Worm (Caenorhabditis elegans): ENCODE data around the gene srh-60.

Gene srh-60

ce11 chrII:3616615-3617014 lies 33.1 kb downstream of the srh-60 start:
- TF ChIP-seq peb-1 (tag; optimal IDR thresholded peaks at IDR 0.05), result no peak
- no peak for TF ChIP-seq nhr-129 (tag; optimal IDR thresholded peaks at IDR 0.05)

- TF ChIP-seq ceh-82 (tag; optimal IDR thresholded peaks at IDR 0.05), result no peak
- TF ChIP-seq nhr-12 (tag; optimal IDR thresholded peaks at IDR 0.05), result no peak
- TF ChIP-seq ztf-4 (tag; optimal IDR thresholded peaks at IDR 0.05), result no peak
- no peak for TF ChIP-seq C34F6.9 (tag; optimal IDR thresholded peaks at IDR 0.05)
- no peak for TF ChIP-seq nhr-23 (tag; optimal IDR thresholded peaks at IDR 0.05)
- no peak for TF ChIP-seq blmp-1 (tag; optimal IDR thresholded peaks at IDR 0.05; ENCODE audit: insufficient read depth)
- TF ChIP-seq snpc-4 (tag; optimal IDR thresholded peaks at IDR 0.05), result no peak
- TF ChIP-seq ztf-1 (GFP tag; conservative IDR thresholded peaks at IDR 0.05), result no peak
These were observed 34.0 kb downstream of the srh-60 start, which contains the start of gene F40E12.1 for ce11 chrII:3617512-3617911. Gene F40E12.1, plus strand, starts transcription at chrII:3617812.

- TF ChIP-seq nhr-12 (tag; optimal IDR thresholded peaks at IDR 0.05) (no peak), ceh-16 (tag; optimal IDR thresholded peaks at IDR 0.05) (no peak), alr-1 (tag; optimal IDR thresholded peaks at IDR 0.05) (no peak), nhr-129 (tag; optimal IDR thresholded peaks at IDR 0.05) (no peak), skn-1 (tag; optimal IDR thresholded peaks at IDR 0.05) (no peak)
These were observed 37.4 kb downstream of the srh-60 start for ce11 chrII:3620862-3621261.

- TF ChIP-seq zag-1 (tag; optimal IDR thresholded peaks at IDR 0.05), result no peak
- TF ChIP-seq ztf-1 (GFP tag; conservative IDR thresholded peaks at IDR 0.05), result no peak
- no peak for TF ChIP-seq elt-3 (tag; optimal IDR thresholded peaks at IDR 0.05)
- TF ChIP-seq nhr-25 (tag; optimal IDR thresholded peaks at IDR 0.05), result no peak
- TF ChIP-seq nhr-21 (tag; optimal IDR thresholded peaks at IDR 0.05), result no peak
- TF ChIP-seq elt-1 (tag; optimal IDR thresholded peaks at IDR 0.05), result no peak
- TF ChIP-seq dmd-4 (tag; optimal IDR thresholded peaks at IDR 0.05), result no peak
- no peak for TF ChIP-seq ZK546.5 (tag; optimal IDR thresholded peaks at IDR 0.05)
These were observed 38.5 kb downstream of the srh-60 start, which contains the start of gene M151.7 for ce11 chrII:3622014-3622413. Gene M151.7, plus strand, starts transcription at chrII:3622314.

ce11 chrII:3626872-3627271 lies 43.4 kb downstream of the srh-60 start, which contains the start of gene M151.3:
Gene M151.3, plus strand, starts transcription at chrII:3627172.
- TF ChIP-seq sma-3 (GFP tag; optimal IDR thresholded peaks at IDR 0.05), result no peak
- TF ChIP-seq nhr-23 (tag; optimal IDR thresholded peaks at IDR 0.05), result no peak
- TF ChIP-seq F13H6.1 (tag; optimal IDR thresholded peaks at IDR 0.05), result no peak
- TF ChIP-seq ZK546.5 (tag; optimal IDR thresholded peaks at IDR 0.05), result no peak
- no peak for TF ChIP-seq nhr-11 (tag; optimal IDR thresholded peaks at IDR 0.05)
- TF ChIP-seq elt-3 (tag; optimal IDR thresholded peaks at IDR 0.05), result no peak
- TF ChIP-seq nhr-10 (tag; optimal IDR thresholded peaks at IDR 0.05), result no peak
- TF ChIP-seq aly-2 (tag; optimal IDR thresholded peaks at IDR 0.05), result no peak
- no peak for TF ChIP-seq ceh-16 (tag; optimal IDR thresholded peaks at IDR 0.05)
- no peak for TF ChIP-seq unc-55 (GFP tag; optimal IDR thresholded peaks at IDR 0.05)
- TF ChIP-seq sem-4 (tag; optimal IDR thresholded peaks at IDR 0.05), result no peak
- TF ChIP-seq nhr-129 (tag; optimal IDR thresholded peaks at IDR 0.05), result no peak
- TF ChIP-seq fos-1 (tag; optimal IDR thresholded peaks at IDR 0.05), result no peak
- no peak for TF ChIP-seq sma-9 (GFP tag; optimal IDR thresholded peaks at IDR 0.05)
- TF ChIP-seq sma-9 (tag; optimal IDR thresholded peaks at IDR 0.05), result no peak
- no peak for TF ChIP-seq crh-2 (tag; optimal IDR thresholded peaks at IDR 0.05)
- no peak for TF ChIP-seq mab-5 (tag; optimal IDR thresholded peaks at IDR 0.05)
- TF ChIP-seq skn-1 (tag; optimal IDR thresholded peaks at IDR 0.05), result no peak

DNA sequence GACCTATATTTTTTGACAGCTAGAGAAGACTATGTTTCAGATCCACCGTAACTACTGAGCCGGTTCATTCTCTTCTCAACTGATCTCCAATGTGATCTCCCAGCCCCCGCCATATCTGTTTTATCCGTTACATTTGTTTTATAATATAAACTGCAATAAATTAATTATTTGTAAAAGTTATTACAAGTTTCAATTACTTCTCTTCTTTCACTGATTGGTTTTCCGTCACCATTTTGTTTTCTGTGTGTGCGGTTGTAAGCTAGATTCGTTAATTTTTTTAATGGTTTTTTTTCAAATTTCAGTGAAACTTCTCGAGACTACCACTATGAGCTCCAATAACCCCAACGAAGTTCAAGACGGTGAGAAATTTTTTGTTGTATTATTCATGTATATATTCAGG lies 47.3 kb downstream of the srh-60 start, which contains the start of gene M151.2:
TSS of gene M151.2 (plus strand) at position 301 of the 400 bp plus-strand sequence.
- TF ChIP-seq alr-1 (tag; optimal IDR thresholded peaks at IDR 0.05) (no peak), Y55F3AM.14 (GFP tag; optimal IDR thresholded peaks at IDR 0.05) (no peak), nhr-6 (tag; optimal IDR thresholded peaks at IDR 0.05) (no peak), unc-62 (GFP tag; optimal IDR thresholded peaks at IDR 0.05) (no peak), sma-9 (GFP tag; optimal IDR thresholded peaks at IDR 0.05) (no peak), sma-9 (tag; optimal IDR thresholded peaks at IDR 0.05) (no peak), snpc-4 (tag; optimal IDR thresholded peaks at IDR 0.05) (no peak), nhr-237 (tag; optimal IDR thresholded peaks at IDR 0.05) (no peak), unc-39 (tag; optimal IDR thresholded peaks at IDR 0.05) (no peak), nhr-11 (tag; optimal IDR thresholded peaks at IDR 0.05) (no peak), sem-4 (tag; optimal IDR thresholded peaks at IDR 0.05) (no peak), nhr-10 (tag; optimal IDR thresholded peaks at IDR 0.05) (no peak), elt-3 (tag; optimal IDR thresholded peaks at IDR 0.05) (no peak), sma-3 (GFP tag; optimal IDR thresholded peaks at IDR 0.05) (no peak), nhr-25 (tag; optimal IDR thresholded peaks at IDR 0.05) (no peak), zag-1 (tag; optimal IDR thresholded peaks at IDR 0.05) (no peak), nhr-21 (tag; optimal IDR thresholded peaks at IDR 0.05) (no peak)
